Worm (Caenorhabditis elegans) whole organism, late embryonic: ENCODE measurements around the gene ZK1128.7.

ENCODE experiments used
- C08G9.2 ChIP-seq: sonication (generic microtip); optimal IDR thresholded peaks from 2 replicates; lab custom pipeline; 2016; ENCODE audit warnings: mild to moderate bottlenecking, missing genetic modification characterization, moderate library complexity, missing compliant biosample characterization
- C38D4.7 ChIP-seq: fragments of 200-800 bp; sonication (Bioruptor generic); optimal IDR thresholded peaks from 2 replicates; lab custom pipeline; 2018; ENCODE audit warnings: mild to moderate bottlenecking, missing genetic modification characterization, moderate library complexity, missing compliant biosample characterization
- F13H6.1 ChIP-seq: sonication (generic microtip); optimal IDR thresholded peaks from 2 replicates; lab custom pipeline; 2016; ENCODE audit warnings: missing genetic modification characterization, missing compliant biosample characterization
- K02D7.2 ChIP-seq: sonication (generic microtip); optimal IDR thresholded peaks from 2 replicates; lab custom pipeline; 2017; ENCODE audit warnings: mild to moderate bottlenecking, missing genetic modification characterization, missing compliant biosample characterization
- T23F11.4 ChIP-seq: fragments of 200-800 bp; sonication (Bioruptor generic); optimal IDR thresholded peaks from 2 replicates; lab custom pipeline; 2018; ENCODE audit warnings: mild to moderate bottlenecking, missing genetic modification characterization, missing compliant biosample characterization
- Y22D7AL.16 ChIP-seq: sonication (generic microtip); optimal IDR thresholded peaks from 2 replicates; lab custom pipeline; 2016; ENCODE audit warnings: missing genetic modification characterization, missing compliant biosample characterization
- ama-1 ChIP-seq: fragments of 150-350 bp; optimal IDR thresholded peaks from 2 replicates; lab custom pipeline; 2014
- ceh-14 ChIP-seq: sonication (generic microtip); optimal IDR thresholded peaks from 2 replicates; lab custom pipeline; 2016; ENCODE audit warnings: missing genotype, missing genetic modification characterization, missing compliant biosample characterization
- ceh-18 ChIP-seq: sonication (generic microtip); optimal IDR thresholded peaks from 2 replicates; lab custom pipeline; 2016; ENCODE audit warnings: missing genetic modification characterization, missing compliant biosample characterization
- ceh-24 ChIP-seq: sonication (generic microtip); optimal IDR thresholded peaks from 2 replicates; lab custom pipeline; 2016; ENCODE audit warnings: mild to moderate bottlenecking, missing genetic modification characterization, missing compliant biosample characterization
- ceh-48 ChIP-seq: sonication (generic microtip); optimal IDR thresholded peaks from 2 replicates; lab custom pipeline; 2016; ENCODE audit warnings: missing genetic modification characterization, inconsistent platforms, missing compliant biosample characterization
- che-1 ChIP-seq: sonication (generic microtip); optimal IDR thresholded peaks from 2 replicates; lab custom pipeline; 2016; ENCODE audit warnings: mild to moderate bottlenecking, missing genetic modification characterization, missing compliant biosample characterization
- dmd-4 ChIP-seq: sonication (generic microtip); optimal IDR thresholded peaks from 2 replicates; lab custom pipeline; 2016; ENCODE audit warnings: borderline replicate concordance, missing genetic modification characterization, missing compliant biosample characterization
- fax-1 ChIP-seq: sonication (generic microtip); optimal IDR thresholded peaks from 2 replicates; lab custom pipeline; 2016; ENCODE audit warnings: missing genotype, missing genetic modification characterization, missing compliant biosample characterization
- fkh-6 ChIP-seq: sonication (generic microtip); optimal IDR thresholded peaks from 2 replicates; lab custom pipeline; 2016; ENCODE audit warnings: missing genetic modification characterization, missing compliant biosample characterization
- gmeb-2 ChIP-seq: sonication (generic microtip); optimal IDR thresholded peaks from 2 replicates; lab custom pipeline; 2016; ENCODE audit warnings: missing genetic modification characterization, inconsistent platforms, missing compliant biosample characterization
- hlh-13 ChIP-seq: fragments of 200-800 bp; sonication (Bioruptor generic); optimal IDR thresholded peaks from 2 replicates; lab custom pipeline; 2018; ENCODE audit warnings: mild to moderate bottlenecking, missing genetic modification characterization, missing compliant biosample characterization
- hlh-15 ChIP-seq: sonication (generic microtip); optimal IDR thresholded peaks from 2 replicates; lab custom pipeline; 2016; ENCODE audit warnings: missing genetic modification characterization, missing compliant biosample characterization
- hlh-30 ChIP-seq: sonication (generic microtip); optimal IDR thresholded peaks from 2 replicates; lab custom pipeline; 2017; ENCODE audit warnings: antibody characterized with exemption, missing genetic modification characterization, missing compliant biosample characterization; ENCODE audit not compliant: insufficient read depth
- hlh-6 ChIP-seq: sonication (generic microtip); optimal IDR thresholded peaks from 2 replicates; lab custom pipeline; 2016; ENCODE audit warnings: missing genotype, missing genetic modification characterization, missing compliant biosample characterization
- hlh-8 ChIP-seq: sonication (generic microtip); optimal IDR thresholded peaks from 2 replicates; lab custom pipeline; 2016; ENCODE audit warnings: missing genotype, missing genetic modification characterization, missing compliant biosample characterization
- lin-11 ChIP-seq: fragments of 200-800 bp; sonication (Bioruptor generic); optimal IDR thresholded peaks from 2 replicates; lab custom pipeline; 2018; ENCODE audit warnings: mild to moderate bottlenecking, missing genetic modification characterization, missing compliant biosample characterization
- mec-3 ChIP-seq: sonication (generic microtip); optimal IDR thresholded peaks from 2 replicates; lab custom pipeline; 2016; ENCODE audit warnings: borderline replicate concordance, missing genetic modification characterization, missing compliant biosample characterization
- nfya-1 ChIP-seq: sonication (generic microtip); optimal IDR thresholded peaks from 2 replicates; lab custom pipeline; 2017; ENCODE audit warnings: missing genetic modification characterization, mild to moderate bottlenecking, missing compliant biosample characterization, antibody characterized with exemption, moderate library complexity
- nhr-11 ChIP-seq: fragments of 150-350 bp; optimal IDR thresholded peaks from 2 replicates; lab custom pipeline; 2014; ENCODE audit warnings: missing biosample characterization, missing genetic modification characterization
- pros-1 ChIP-seq: fragments of 150-350 bp; optimal IDR thresholded peaks from 2 replicates; lab custom pipeline; 2014; ENCODE audit warnings: missing biosample characterization, missing genetic modification reagents, missing genetic modification characterization
- ref-2 ChIP-seq: sonication (generic microtip); optimal IDR thresholded peaks from 2 replicates; lab custom pipeline; 2016; ENCODE audit warnings: missing genetic modification characterization, missing compliant biosample characterization
- rnt-1 ChIP-seq: sonication (generic microtip); optimal IDR thresholded peaks from 2 replicates; lab custom pipeline; 2016; ENCODE audit warnings: missing genetic modification characterization, missing compliant biosample characterization
- sdc-2 ChIP-seq: sonication (generic microtip); optimal IDR thresholded peaks from 2 replicates; lab custom pipeline; 2016; ENCODE audit warnings: missing genotype, missing genetic modification characterization, missing compliant biosample characterization
- sox-2 ChIP-seq: fragments of 200-800 bp; sonication (Bioruptor generic); IDR thresholded peaks from 2 replicates; pipeline ENCODE4 v1.3.6; 2022; ENCODE audit warnings: missing genetic modification reagents, missing genetic modification characterization, missing compliant biosample characterization
- tbx-2 ChIP-seq: sonication (generic microtip); optimal IDR thresholded peaks from 2 replicates; lab custom pipeline; 2016; ENCODE audit warnings: missing genetic modification characterization, missing compliant biosample characterization
- tbx-7 ChIP-seq: sonication (generic microtip); optimal IDR thresholded peaks from 2 replicates; lab custom pipeline; 2016; ENCODE audit warnings: missing genotype, missing genetic modification characterization, missing compliant biosample characterization
- ttx-3 ChIP-seq: sonication (generic microtip); optimal IDR thresholded peaks from 2 replicates; lab custom pipeline; 2016; ENCODE audit warnings: missing genetic modification reagents, missing genetic modification characterization, missing compliant biosample characterization
- unc-42 ChIP-seq: sonication (generic microtip); optimal IDR thresholded peaks from 2 replicates; lab custom pipeline; 2016; ENCODE audit warnings: missing genotype, missing genetic modification characterization, missing compliant biosample characterization
- unc-55 ChIP-seq: sonication (generic microtip); optimal IDR thresholded peaks from 2 replicates; lab custom pipeline; 2017; ENCODE audit warnings: missing biosample characterization, missing genetic modification reagents, missing genetic modification characterization
- unc-86 ChIP-seq: sonication (generic microtip); optimal IDR thresholded peaks from 2 replicates; lab custom pipeline; 2016; ENCODE audit warnings: missing genetic modification characterization, missing compliant biosample characterization
- zip-5 ChIP-seq: sonication (generic microtip); optimal IDR thresholded peaks from 2 replicates; lab custom pipeline; 2016; ENCODE audit warnings: missing genetic modification characterization, missing compliant biosample characterization

The ZK1128.7 gene

ce11 chrIII:10096525-10096972, 40.3 kb upstream of the ZK1128.7 start (continued):
- peak; percentile 93 for TF ChIP-seq unc-55 (GFP tag; lab: Kevin White, UChicago)
- no peak for TF ChIP-seq fkh-6 (tag; lab: Kevin White, UChicago)
- no peak for TF ChIP-seq T23F11.4 (GFP tag; lab: Kevin White, UChicago)
- peak; percentile 46 for TF ChIP-seq sdc-2
- no peak for TF ChIP-seq hlh-6
- TF ChIP-seq rnt-1: peak; percentile 63
- peak; percentile 80 for TF ChIP-seq ceh-48 (tag; lab: Kevin White, UChicago)
- no peak for TF ChIP-seq hlh-13 (GFP tag; lab: Kevin White, UChicago)
- TF ChIP-seq hlh-8 (tag; lab: Kevin White, UChicago): peak; percentile 38
- peak; percentile 67 for TF ChIP-seq pros-1 (tag; lab: Kevin White, UChicago)

- TF ChIP-seq fax-1 (tag; lab: Kevin White, UChicago) (no peak), ama-1 (lab: Kevin White, UChicago) (no peak), tbx-7 (no peak), ref-2 (tag; lab: Kevin White, UChicago) (no peak), F13H6.1 (tag; lab: Kevin White, UChicago) (no peak), mec-3 (tag; lab: Kevin White, UChicago) (no peak), K02D7.2 (tag; lab: Kevin White, UChicago) (no peak), zip-5 (tag; lab: Kevin White, UChicago) (no peak), T23F11.4 (GFP tag; lab: Kevin White, UChicago) (no peak), unc-86 (no peak), ttx-3 (tag; lab: Kevin White, UChicago) (no peak), gmeb-2 (no peak), nhr-11 (tag; lab: Kevin White, UChicago) (no peak)
Observed at ce11 chrIII:10097981-10098380, 38.8 kb upstream of the ZK1128.7 start, which contains the start of gene spop-1. Gene spop-1, minus strand, starts transcription at chrIII:10098081.

ce11 chrIII:10101352-10101751, 35.5 kb upstream of the ZK1128.7 start, which contains the start of gene kel-10:
Gene kel-10, minus strand, starts transcription at chrIII:10101452.
- TF ChIP-seq Y22D7AL.16 (tag; lab: Kevin White, UChicago): no peak
- TF ChIP-seq C38D4.7 (GFP tag; lab: Kevin White, UChicago): no peak
- no peak for TF ChIP-seq hlh-13 (GFP tag; lab: Kevin White, UChicago)
- no peak for TF ChIP-seq hlh-8 (tag; lab: Kevin White, UChicago)
- no peak for TF ChIP-seq ceh-18 (tag; lab: Kevin White, UChicago)
- no peak for TF ChIP-seq hlh-6
- TF ChIP-seq dmd-4 (tag; lab: Kevin White, UChicago): no peak
- TF ChIP-seq tbx-2: no peak
- no peak for TF ChIP-seq T23F11.4 (GFP tag; lab: Kevin White, UChicago)
- TF ChIP-seq hlh-15 (tag; lab: Kevin White, UChicago): no peak
- TF ChIP-seq lin-11 (tag; lab: Kevin White, UChicago): no peak

ce11 chrIII:10106390-10106789, 30.4 kb upstream of the ZK1128.7 start, which contains the start of gene srt-55:
Gene srt-55, minus strand, starts transcription at chrIII:10106490.
- TF ChIP-seq hlh-13 (GFP tag; lab: Kevin White, UChicago) (no peak), hlh-30 (no peak)

- TF ChIP-seq tbx-2 (no peak), C08G9.2 (no peak), nfya-1 (tag; lab: Kevin White, UChicago) (no peak), sox-2 (GFP tag; lab: Robert Waterston, UW) (no peak), ceh-14 (tag; lab: Kevin White, UChicago) (no peak), che-1 (tag; lab: Kevin White, UChicago) (no peak), ceh-24 (tag; lab: Kevin White, UChicago) (no peak), unc-42 (tag; lab: Kevin White, UChicago) (no peak), gmeb-2 (no peak)
Observed at ce11 chrIII:10108995-10109394, 27.8 kb upstream of the ZK1128.7 start, which contains the start of gene T16H12.9. Gene T16H12.9, plus strand, starts transcription at chrIII:10109295.
